Fruit fly (Drosophila melanogaster) whole organism, embryonic: ENCODE measurements around the gene PIG-B.
A peak's percentile ranks its signal among the peaks of the same experiment; 100 is the strongest.

Experiments
- Awh ChIP-seq: fragments of 200-800 bp; sonication (Bioruptor generic); IDR thresholded peaks from 2 replicates; pipeline ENCODE4, ENCODE4 v1.3.6; 2022; ENCODE audit warnings: missing biosample characterization, missing genetic modification characterization
- CG10267 ChIP-seq: fragments of 200-800 bp; sonication (Bioruptor generic); optimal IDR thresholded peaks from 2 replicates; lab custom pipeline; 2018; ENCODE audit warnings: missing biosample characterization, mild to moderate bottlenecking, missing genetic modification characterization, moderate library complexity
- CG11093 ChIP-seq: fragments of 200-800 bp; sonication (Bioruptor generic); IDR thresholded peaks from 3 replicates; pipeline ENCODE4 v1.3.6; 2022; ENCODE audit warnings: missing biosample characterization, missing genetic modification characterization
- CG12219 ChIP-seq: fragments of 200-800 bp; sonication (Bioruptor generic); optimal IDR thresholded peaks from 3 replicates; lab custom pipeline; 2018; ENCODE audit warnings: missing biosample characterization, mild to moderate bottlenecking, missing genetic modification characterization
- CG12391 ChIP-seq: fragments of 200-800 bp; sonication (Bioruptor generic); optimal IDR thresholded peaks from 3 replicates; lab custom pipeline; 2018; ENCODE audit warnings: missing biosample characterization, mild to moderate bottlenecking, missing genetic modification characterization, moderate library complexity
- CG13287 ChIP-seq: fragments of 200-800 bp; sonication (Bioruptor generic); IDR thresholded peaks from 2 replicates; pipeline ENCODE4 v1.3.6; 2022; ENCODE audit warnings: missing biosample characterization, missing genetic modification characterization; ENCODE audit not compliant: partially characterized antibody
- CG14014 ChIP-seq: fragments of 200-800 bp; sonication (Bioruptor generic); IDR thresholded peaks from 2 replicates; pipeline ENCODE4 v1.3.6; 2022; ENCODE audit warnings: missing biosample characterization, missing genetic modification characterization
- CG14860 ChIP-seq: fragments of 200-800 bp; sonication (Bioruptor generic); IDR thresholded peaks from 3 replicates; pipeline ENCODE4 v1.3.6; 2022; ENCODE audit warnings: missing biosample characterization, missing genetic modification characterization; ENCODE audit not compliant: partially characterized antibody
- CG15696 ChIP-seq: fragments of 200-800 bp; sonication (Bioruptor generic); optimal IDR thresholded peaks from 2 replicates; lab custom pipeline; 2019; ENCODE audit warnings: missing biosample characterization, mild to moderate bottlenecking, missing genetic modification characterization, moderate library complexity
- CG1603 ChIP-seq: fragments of 200-800 bp; sonication (Bioruptor generic); optimal IDR thresholded peaks from 2 replicates; lab custom pipeline; 2019; ENCODE audit warnings: missing biosample characterization, mild to moderate bottlenecking, missing genetic modification characterization, moderate library complexity
- CG16863 ChIP-seq: fragments of 200-800 bp; sonication (Bioruptor generic); optimal IDR thresholded peaks from 3 replicates; lab custom pipeline; 2016; ENCODE audit warnings: missing biosample characterization, missing genetic modification characterization
- CG18476 ChIP-seq: fragments of 200-800 bp; sonication (Bioruptor generic); optimal IDR thresholded peaks from 2 replicates; lab custom pipeline; 2016; ENCODE audit warnings: missing biosample characterization, mild to moderate bottlenecking, missing genetic modification characterization
- CG18599 ChIP-seq: fragments of 200-800 bp; sonication (Bioruptor generic); optimal IDR thresholded peaks from 3 replicates; lab custom pipeline; 2017; ENCODE audit warnings: missing biosample characterization, missing genetic modification characterization, mild to moderate bottlenecking, moderate library complexity, missing genetic modification reagents
- CG2712 ChIP-seq: fragments of 200-800 bp; optimal IDR thresholded peaks from 3 replicates; lab custom pipeline; 2019; ENCODE audit warnings: missing biosample characterization, mild to moderate bottlenecking, missing genetic modification characterization, moderate library complexity
- CG30020 ChIP-seq: fragments of 200-800 bp; optimal IDR thresholded peaks from 2 replicates; lab custom pipeline; 2019; ENCODE audit warnings: missing biosample characterization, mild to moderate bottlenecking, missing genetic modification characterization, moderate library complexity
- CG3065 ChIP-seq: fragments of 200-800 bp; sonication (Bioruptor generic); optimal IDR thresholded peaks from 2 replicates; lab custom pipeline; 2016; ENCODE audit warnings: missing biosample characterization, missing genetic modification characterization
- CG33213 ChIP-seq: fragments of 200-800 bp; sonication (Bioruptor generic); optimal IDR thresholded peaks from 3 replicates; lab custom pipeline; 2016; ENCODE audit warnings: missing biosample characterization, missing genetic modification characterization
- CG3838 ChIP-seq: fragments of 200-800 bp; sonication (Bioruptor generic); optimal IDR thresholded peaks from 3 replicates; lab custom pipeline; 2016; ENCODE audit warnings: missing biosample characterization, missing genetic modification characterization
- CG4328 ChIP-seq: fragments of 200-800 bp; sonication (Bioruptor generic); optimal IDR thresholded peaks from 3 replicates; lab custom pipeline; 2017; ENCODE audit warnings: missing biosample characterization, missing genetic modification reagents, missing genetic modification characterization
- CG43689 ChIP-seq: fragments of 200-800 bp; sonication (Bioruptor generic); IDR thresholded peaks from 2 replicates; pipeline ENCODE4 v1.3.6; 2022; ENCODE audit warnings: missing biosample characterization, missing genetic modification characterization
- CG7271 ChIP-seq: fragments of 200-800 bp; sonication (Bioruptor generic); optimal IDR thresholded peaks from 2 replicates; lab custom pipeline; 2018; ENCODE audit warnings: missing biosample characterization, mild to moderate bottlenecking, missing genetic modification characterization, moderate library complexity
- CG8388 ChIP-seq: fragments of 200-800 bp; sonication (Bioruptor generic); optimal IDR thresholded peaks from 2 replicates; lab custom pipeline; 2019; ENCODE audit warnings: missing biosample characterization, mild to moderate bottlenecking, missing genetic modification characterization, moderate library complexity
- CG9876 ChIP-seq: fragments of 200-800 bp; sonication (Bioruptor generic); optimal IDR thresholded peaks from 2 replicates; lab custom pipeline; 2016; ENCODE audit warnings: missing biosample characterization, missing genetic modification characterization
- Gsc ChIP-seq: fragments of 200-800 bp; sonication (Bioruptor generic); IDR thresholded peaks from 2 replicates; pipeline ENCODE4 v1.3.6; 2022; ENCODE audit warnings: missing biosample characterization, missing genetic modification characterization
- MBD-R2 ChIP-seq: fragments of 200-800 bp; sonication (Bioruptor generic); IDR thresholded peaks from 2 replicates; pipeline ENCODE4 v1.3.6; 2022; ENCODE audit warnings: missing biosample characterization, missing genetic modification characterization
- Sox102F ChIP-seq: fragments of 200-800 bp; sonication (Bioruptor generic); optimal IDR thresholded peaks from 2 replicates; lab custom pipeline; 2018; ENCODE audit warnings: missing biosample characterization, mild to moderate bottlenecking, missing genetic modification characterization, moderate library complexity
- abd-A ChIP-seq: fragments of 200-800 bp; sonication (Bioruptor generic); optimal IDR thresholded peaks from 3 replicates; lab custom pipeline; 2019; ENCODE audit warnings: missing biosample characterization, mild to moderate bottlenecking, missing genetic modification characterization, moderate library complexity
- az2 ChIP-seq: fragments of 200-800 bp; sonication (Bioruptor generic); optimal IDR thresholded peaks from 3 replicates; lab custom pipeline; 2016; ENCODE audit warnings: missing biosample characterization, missing genetic modification characterization
- bab2 ChIP-seq: fragments of 200-800 bp; sonication (Bioruptor generic); optimal IDR thresholded peaks from 2 replicates; lab custom pipeline; 2016; ENCODE audit warnings: missing biosample characterization, missing genetic modification characterization
- bsh ChIP-seq, 2 experiments: fragments of 200-800 bp; sonication (Bioruptor generic); optimal IDR thresholded peaks; 2 replicates each; lab custom pipeline; 2017 to 2018; ENCODE audit warnings: mild to moderate bottlenecking in 2 of 2, missing biosample characterization in 2 of 2, missing genetic modification characterization in 2 of 2, moderate library complexity in 1 of 2
- cad ChIP-seq: fragments of >200 bp; optimal IDR thresholded peaks from 2 replicates; lab custom pipeline; 2017; ENCODE audit warnings: missing biosample characterization, missing genetic modification characterization
- croc ChIP-seq: fragments of 200-800 bp; sonication (Bioruptor generic); conservative IDR thresholded peaks from 3 replicates; pipeline ENCODE4 v1.3.6; 2022; ENCODE audit warnings: missing biosample characterization, missing genetic modification characterization
- dm ChIP-seq: fragments of 200-800 bp; sonication (Bioruptor generic); optimal IDR thresholded peaks from 3 replicates; lab custom pipeline; 2016; ENCODE audit warnings: missing biosample characterization, missing genetic modification characterization
- dmrt11E ChIP-seq: fragments of 200-800 bp; sonication (Bioruptor generic); optimal IDR thresholded peaks from 3 replicates; lab custom pipeline; 2018; ENCODE audit warnings: missing biosample characterization, mild to moderate bottlenecking, missing genetic modification characterization, moderate library complexity
- emc ChIP-seq: fragments of 200-800 bp; sonication (Bioruptor generic); optimal IDR thresholded peaks from 2 replicates; lab custom pipeline; 2016; ENCODE audit warnings: missing biosample characterization, missing genetic modification characterization
- ewg ChIP-seq: fragments of 200-800 bp; sonication (Bioruptor generic); optimal IDR thresholded peaks from 3 replicates; lab custom pipeline; 2017; ENCODE audit warnings: mild to moderate bottlenecking, missing biosample characterization, missing genetic modification reagents, missing genetic modification characterization
- gcm2 ChIP-seq: fragments of 200-800 bp; sonication (Bioruptor generic); optimal IDR thresholded peaks from 2 replicates; lab custom pipeline; 2016; ENCODE audit warnings: missing biosample characterization, missing genetic modification characterization
- ken ChIP-seq: fragments of 200-800 bp; sonication (Bioruptor generic); IDR thresholded peaks from 3 replicates; pipeline ENCODE4 v1.3.6; 2022; ENCODE audit warnings: missing biosample characterization, missing genetic modification characterization
- lilli ChIP-seq: fragments of 200-800 bp; sonication (Bioruptor generic); optimal IDR thresholded peaks from 3 replicates; lab custom pipeline; 2016; ENCODE audit warnings: missing biosample characterization, missing genetic modification characterization
- maf-S ChIP-seq: fragments of 200-800 bp; sonication (Bioruptor generic); optimal IDR thresholded peaks from 2 replicates; lab custom pipeline; 2016; ENCODE audit warnings: missing biosample characterization, missing genetic modification characterization
- oc ChIP-seq: fragments of 200-800 bp; sonication (Bioruptor generic); optimal IDR thresholded peaks from 2 replicates; lab custom pipeline; 2018; ENCODE audit warnings: missing biosample characterization, mild to moderate bottlenecking, missing genetic modification characterization, moderate library complexity
- pnt ChIP-seq: fragments of 200-800 bp; sonication (Bioruptor generic); optimal IDR thresholded peaks from 3 replicates; lab custom pipeline; 2016; ENCODE audit warnings: missing biosample characterization, missing genetic modification characterization
- ro ChIP-seq: fragments of 200-800 bp; sonication (Bioruptor generic); IDR thresholded peaks from 2 replicates; pipeline ENCODE4 v1.3.6; 2022; ENCODE audit warnings: missing biosample characterization, missing genetic modification characterization
- row ChIP-seq: fragments of 200-800 bp; sonication (Bioruptor generic); IDR thresholded peaks from 3 replicates; pipeline ENCODE4 v1.3.6; 2022; ENCODE audit warnings: missing biosample characterization, missing genetic modification characterization
- sens-2 ChIP-seq: fragments of 200-800 bp; sonication (Bioruptor generic); IDR thresholded peaks from 2 replicates; pipeline ENCODE4 v1.3.6; 2022; ENCODE audit warnings: missing biosample characterization, missing genetic modification characterization
- so ChIP-seq: fragments of 200-800 bp; sonication (Bioruptor generic); IDR thresholded peaks from 3 replicates; pipeline ENCODE4 v1.3.6; 2022; ENCODE audit warnings: missing biosample characterization, missing genetic modification characterization
- ssp ChIP-seq: fragments of 200-800 bp; sonication (Bioruptor generic); IDR thresholded peaks from 2 replicates; pipeline ENCODE4 v1.3.6; 2022; ENCODE audit warnings: missing biosample characterization, missing genetic modification characterization
- stwl ChIP-seq: fragments of 200-800 bp; sonication (Bioruptor generic); optimal IDR thresholded peaks from 3 replicates; lab custom pipeline; 2018; ENCODE audit warnings: missing biosample characterization, mild to moderate bottlenecking, missing genetic modification characterization, moderate library complexity
- trh ChIP-seq: fragments of 200-800 bp; sonication (Bioruptor generic); optimal IDR thresholded peaks from 2 replicates; lab custom pipeline; 2016; ENCODE audit warnings: missing biosample characterization, missing genetic modification characterization
- unpg ChIP-seq: fragments of 200-800 bp; sonication (Bioruptor generic); optimal IDR thresholded peaks from 3 replicates; lab custom pipeline; 2018; ENCODE audit warnings: missing biosample characterization, mild to moderate bottlenecking, missing genetic modification characterization, moderate library complexity
- zfh1 ChIP-seq: fragments of 200-800 bp; sonication (Bioruptor generic); IDR thresholded peaks from 3 replicates; pipeline ENCODE4 v1.3.6; 2022; ENCODE audit warnings: missing biosample characterization, missing genetic modification characterization

Gene PIG-B

dm6 chr3L:3862504-3863380 is 51.7 kb downstream of the PIG-B start (continued):
- peak; percentile 76 for TF ChIP-seq Sox102F
- peak; percentile 71 for TF ChIP-seq sens-2
- no peak for TF ChIP-seq CG13287
- peak; percentile 84 for TF ChIP-seq Awh (GFP tag; lab: Robert Waterston, UW)
- peak; percentile 14 for TF ChIP-seq CG7271 (tag; lab: Kevin White, UChicago)
- TF ChIP-seq stwl (tag; lab: Kevin White, UChicago) = peak; percentile 48
- no peak for TF ChIP-seq abd-A (tag; lab: Kevin White, UChicago)
- TF ChIP-seq so (GFP tag; lab: Robert Waterston, UW) = peak; percentile 43; the same call in 1 of the 3 replicates
- peak; percentile 85 for TF ChIP-seq CG12391 (tag; lab: Kevin White, UChicago)
- TF ChIP-seq ssp (GFP tag; lab: Robert Waterston, UW) = peak; percentile 38
- no peak for TF ChIP-seq ro (GFP tag; lab: Robert Waterston, UW)
- TF ChIP-seq CG4328 (GFP tag; lab: Kevin White, UChicago) = no peak
- no peak for TF ChIP-seq CG3838 (GFP tag; lab: Kevin White, UChicago)
- no peak for TF ChIP-seq CG14014 (GFP tag; lab: Robert Waterston, UW)
- TF ChIP-seq oc = no peak
- TF ChIP-seq CG18599 (GFP tag; lab: Kevin White, UChicago) = peak; percentile 52
- peak; percentile 27 for TF ChIP-seq CG9876 (GFP tag; lab: Kevin White, UChicago)
- peak; percentile 31 for TF ChIP-seq maf-S
- no peak for TF ChIP-seq CG43689 (GFP tag; lab: Robert Waterston, UW)
- TF ChIP-seq CG3065 (GFP tag; lab: Kevin White, UChicago) = peak; percentile 32
- peak; percentile 60 for TF ChIP-seq CG12219 (GFP tag; lab: Kevin White, UChicago)
- TF ChIP-seq cad (GFP tag; lab: Kevin White, UChicago) = no peak
- peak; percentile 54 for TF ChIP-seq dm
- TF ChIP-seq CG33213 (GFP tag; lab: Kevin White, UChicago) = peak; percentile 62
- peak; percentile 40 for TF ChIP-seq trh (GFP tag; lab: Kevin White, UChicago)
- peak; percentile 56 for TF ChIP-seq CG18476 (GFP tag; lab: Kevin White, UChicago)
- TF ChIP-seq MBD-R2 (GFP tag; lab: Robert Waterston, UW) = no peak
- TF ChIP-seq CG15696 = peak; percentile 85
- TF ChIP-seq lilli (GFP tag; lab: Kevin White, UChicago) = peak; percentile 60
- peak; percentile 22 for TF ChIP-seq gcm2
- TF ChIP-seq az2 (GFP tag; lab: Kevin White, UChicago) = peak; percentile 76
- TF ChIP-seq CG16863 (GFP tag; lab: Kevin White, UChicago) = peak; percentile 77
- TF ChIP-seq ewg (GFP tag; lab: Kevin White, UChicago) = peak; percentile 55
- TF ChIP-seq emc (GFP tag; lab: Kevin White, UChicago) = no peak
- no peak for TF ChIP-seq ken
- TF ChIP-seq pnt (GFP tag; lab: Kevin White, UChicago) = no peak
- TF ChIP-seq CG30020 = peak; percentile 15

- TF ChIP-seq CG14860 (GFP tag; lab: Robert Waterston, UW) (no peak), CG2712 (tag; lab: Kevin White, UChicago) (peak; percentile 34), CG11093 (GFP tag; lab: Robert Waterston, UW) (0 out of 3 replicates have a peak, but pooled peaks have one; percentile 13), CG10267 (tag; lab: Kevin White, UChicago) (peak; percentile 16), croc (GFP tag; lab: Robert Waterston, UW) (no peak), dmrt11E (peak; percentile 41), Gsc (GFP tag; lab: Robert Waterston, UW) (no peak), bsh (GFP tag; optimal IDR thresholded peaks at IDR 0.05; lab: Kevin White, UChicago) (peak in 1 of 2 experiments; percentile 38), CG8388 (GFP tag; lab: Kevin White, UChicago) (peak; percentile 6), CG1603 (tag; lab: Kevin White, UChicago) (peak; percentile 10), unpg (GFP tag; lab: Kevin White, UChicago) (peak; percentile 25), zfh1 (GFP tag; lab: Robert Waterston, UW) (0 out of 3 replicates have a peak, but pooled peaks have one; percentile 32), bab2 (GFP tag; lab: Kevin White, UChicago) (no peak), row (GFP tag; lab: Robert Waterston, UW) (peak; percentile 23; the same call in 1 of the 3 replicates)
Measured at dm6 chr3L:3863462-3863861, 52.4 kb downstream of the PIG-B start.
